Worm (Caenorhabditis elegans): ENCODE measurements around the gene ptr-24.

Gene ptr-24

ce11 chrX:13328034-13328433, 9.8 kb upstream of the ptr-24 start, which contains the start of gene sir-2.2:
Gene sir-2.2, plus strand, starts transcription at chrX:13328067.
- TF ChIP-seq hlh-30 (tag; optimal IDR thresholded peaks at IDR 0.05; ENCODE audit: insufficient read depth) (peak; percentile 79), F49E8.2 (tag; optimal IDR thresholded peaks at IDR 0.05; ENCODE audit: borderline replicate concordance) (no peak), unc-62 (GFP tag; optimal IDR thresholded peaks at IDR 0.05 in 1 of 2) (no peak), unc-62 (tag; optimal IDR thresholded peaks at IDR 0.05) (no peak), spr-1 (tag; optimal IDR thresholded peaks at IDR 0.05) (no peak), D1046.2 (GFP tag; IDR thresholded peaks at IDR 0.05) (no peak), nhr-41 (GFP tag; IDR thresholded peaks at IDR 0.05) (0 out of 2 replicates have a peak, but pooled peaks have one; percentile 40), hlh-11 (tag; optimal IDR thresholded peaks at IDR 0.05) (peak; percentile 65), vab-7 (GFP tag; IDR thresholded peaks at IDR 0.05) (no peak), daf-8 (GFP tag; IDR thresholded peaks at IDR 0.05) (no peak), fkh-10 (GFP tag; optimal IDR thresholded peaks at IDR 0.05) (no peak), tra-1 (GFP tag; IDR thresholded peaks at IDR 0.05) (peak; percentile 57; the same call in 1 of the 2 replicates), Y105C5A.15 (GFP tag; IDR thresholded peaks at IDR 0.05) (no peak), nhr-111 (GFP tag; optimal IDR thresholded peaks at IDR 0.05) (no peak), pha-4 (GFP tag; IDR thresholded peaks at IDR 0.05) (no peak), pha-4 (tag; optimal IDR thresholded peaks at IDR 0.05) (no peak), ceh-20 (GFP tag; IDR thresholded peaks at IDR 0.05) (0 out of 2 replicates have a peak, but pooled peaks have one; percentile 15), skn-1 (tag; optimal IDR thresholded peaks at IDR 0.05) (no peak), ZK337.2 (GFP tag; IDR thresholded peaks at IDR 0.05) (no peak), ztf-11 (tag; optimal IDR thresholded peaks at IDR 0.05) (no peak), F10B5.3 (tag; optimal IDR thresholded peaks at IDR 0.05) (no peak), daf-12 (tag; optimal IDR thresholded peaks at IDR 0.05) (no peak), nhr-77 (tag; optimal IDR thresholded peaks at IDR 0.05) (peak; percentile 42), aly-2 (tag; optimal IDR thresholded peaks at IDR 0.05) (no peak), zfp-2 (tag; optimal IDR thresholded peaks at IDR 0.05) (no peak), nhr-10 (tag; optimal IDR thresholded peaks at IDR 0.05) (no peak), lir-3 (tag; optimal IDR thresholded peaks at IDR 0.05) (no peak), dve-1 (tag; optimal IDR thresholded peaks at IDR 0.05; ENCODE audit: insufficient read depth) (peak; percentile 61), zag-1 (tag; optimal IDR thresholded peaks at IDR 0.05) (no peak), ctbp-1 (GFP tag; IDR thresholded peaks at IDR 0.05) (no peak), ZK546.5 (tag; optimal IDR thresholded peaks at IDR 0.05) (no peak), lsy-2 (tag; optimal IDR thresholded peaks at IDR 0.05) (peak in 1 of 2 experiments; percentile 41), snpc-4 (tag; optimal IDR thresholded peaks at IDR 0.05) (no peak), arid-1 (GFP tag; conservative IDR thresholded peaks at IDR 0.05) (no peak), saeg-2 (GFP tag; IDR thresholded peaks at IDR 0.05) (no peak), php-3 (GFP tag; IDR thresholded peaks at IDR 0.05) (0 out of 2 replicates have a peak, but pooled peaks have one; percentile 41), lin-39 (tag; optimal IDR thresholded peaks at IDR 0.05) (no peak), rbr-2 (tag; optimal IDR thresholded peaks at IDR 0.05) (no peak), nhr-102 (tag; optimal IDR thresholded peaks at IDR 0.05) (no peak), zfp-3 (GFP tag; conservative IDR thresholded peaks at IDR 0.05) (peak; percentile 78; the same call in 1 of the 2 replicates), nhr-76 (tag; optimal IDR thresholded peaks at IDR 0.05) (no peak), snpc-1.2 (GFP tag; IDR thresholded peaks at IDR 0.05) (no peak), nhr-48 (tag; optimal IDR thresholded peaks at IDR 0.05) (peak; percentile 39), mxl-3 (GFP tag; optimal IDR thresholded peaks at IDR 0.05) (no peak), gei-8 (GFP tag; optimal IDR thresholded peaks at IDR 0.05) (no peak), nhr-28 (tag; optimal IDR thresholded peaks at IDR 0.05) (peak; percentile 62), set-16 (GFP tag; IDR thresholded peaks at IDR 0.05) (no peak), ceh-82 (tag; optimal IDR thresholded peaks at IDR 0.05) (no peak), F26F4.8 (GFP tag; conservative IDR thresholded peaks at IDR 0.05) (no peak), mep-1 (tag; optimal IDR thresholded peaks at IDR 0.05) (no peak), daf-19 (GFP tag; conservative IDR thresholded peaks at IDR 0.05) (no peak), mxl-2 (GFP tag; conservative IDR thresholded peaks at IDR 0.05) (no peak), lim-7 (GFP tag; IDR thresholded peaks at IDR 0.05) (no peak)
